Fruit fly (Drosophila melanogaster): ENCODE measurements around the gene CG1764.

DNA sequence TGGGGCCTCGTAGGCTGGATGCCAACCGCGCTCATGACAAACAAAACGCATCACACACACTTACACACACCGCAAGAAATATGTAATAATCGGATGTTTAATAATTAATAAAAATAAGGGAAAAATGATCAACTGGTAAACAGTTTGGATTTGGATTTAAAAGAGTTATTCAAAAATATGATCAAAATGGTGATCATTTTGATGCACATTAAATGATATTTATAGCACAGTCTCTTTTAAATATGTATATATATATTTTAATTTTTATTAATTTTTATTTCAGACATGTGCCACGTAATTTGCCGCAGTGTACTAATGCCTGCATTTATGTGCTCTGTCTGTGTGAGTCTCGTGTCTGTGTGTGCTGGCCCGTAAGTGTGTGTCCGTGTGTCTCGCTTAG, 43.1 kb upstream of the CG1764 start:
- TF ChIP-seq Met (GFP tag; optimal IDR thresholded peaks at IDR 0.05) (no peak), Sox102F (GFP tag; optimal IDR thresholded peaks at IDR 0.05) (no peak), pdm3 (GFP tag; optimal IDR thresholded peaks at IDR 0.05) (no peak), OdsH (GFP tag; optimal IDR thresholded peaks at IDR 0.05) (peak; percentile 28), CG31627 (GFP tag; optimal IDR thresholded peaks at IDR 0.05) (no peak), net (GFP tag; optimal IDR thresholded peaks at IDR 0.05) (no peak), Sox14 (GFP tag; optimal IDR thresholded peaks at IDR 0.05) (no peak), CG6854 (GFP tag; optimal IDR thresholded peaks at IDR 0.05) (no peak), CG8119 (GFP tag; IDR thresholded peaks at IDR 0.05) (peak; percentile 47; the same call in 1 of the 3 replicates), CG16779 (tag; optimal IDR thresholded peaks at IDR 0.05) (peak; percentile 11), Eip78C (GFP tag) (peak; percentile 61), vri (GFP tag; optimal IDR thresholded peaks at IDR 0.05) (no peak), CG6276 (GFP tag; optimal IDR thresholded peaks at IDR 0.05) (peak; percentile 41), CG10669 (GFP tag; optimal IDR thresholded peaks at IDR 0.05) (peak; percentile 20)
